Fruit fly (Drosophila melanogaster): ENCODE results near the gene CG5653.

dm6 chr3L:8929527-8929926 is 36.6 kb downstream of the CG5653 start:
- TF ChIP-seq bab2 (GFP tag; optimal IDR thresholded peaks at IDR 0.05) (no peak), cas (GFP tag; IDR thresholded peaks at IDR 0.05) (no peak), Aef1 (GFP tag; IDR thresholded peaks at IDR 0.05) (no peak), Hr78 (GFP tag; optimal IDR thresholded peaks at IDR 0.05) (no peak), Meics (GFP tag; optimal IDR thresholded peaks at IDR 0.05) (no peak), Eip74EF (GFP tag; optimal IDR thresholded peaks at IDR 0.05) (no peak), CG17912 (GFP tag; optimal IDR thresholded peaks at IDR 0.05) (no peak), CG18619 (GFP tag; optimal IDR thresholded peaks at IDR 0.05) (no peak), ro (GFP tag; IDR thresholded peaks at IDR 0.05) (no peak), CG12942 (GFP tag; optimal IDR thresholded peaks at IDR 0.05) (no peak), Dp (GFP tag; optimal IDR thresholded peaks at IDR 0.05) (no peak), CG11696 (GFP tag; IDR thresholded peaks at IDR 0.05) (0 out of 2 replicates have a peak, but pooled peaks have one; percentile 24)
